Fruit fly (Drosophila melanogaster) whole organism, wandering third instar larva: ENCODE results near the gene cad.

Source experiments
- Abd-B ChIP-seq: fragments of >200 bp; optimal IDR thresholded peaks from 2 replicates; lab custom pipeline; 2017; ENCODE audit warnings: missing biosample characterization, missing genetic modification characterization
- CG32264 ChIP-seq: fragments of 200-800 bp; sonication (Bioruptor generic); optimal IDR thresholded peaks from 2 replicates; lab custom pipeline; 2016; ENCODE audit warnings: missing biosample characterization, missing genetic modification characterization
- CG9705 ChIP-seq: fragments of 200-800 bp; sonication (Bioruptor generic); optimal IDR thresholded peaks from 2 replicates; lab custom pipeline; 2018; ENCODE audit warnings: missing biosample characterization, mild to moderate bottlenecking, missing genetic modification characterization
- CrebA ChIP-seq: fragments of 200-800 bp; sonication (Bioruptor generic); optimal IDR thresholded peaks from 2 replicates; lab custom pipeline; 2016; ENCODE audit warnings: missing biosample characterization, mild to moderate bottlenecking, missing genetic modification characterization, borderline replicate concordance
- Dfd ChIP-seq: fragments of >200 bp; optimal IDR thresholded peaks from 2 replicates; lab custom pipeline; 2017; ENCODE audit warnings: missing biosample characterization, missing genetic modification characterization
- Dif ChIP-seq: fragments of 200-275, 200-300 bp; sonication (Bioruptor generic); optimal IDR thresholded peaks from 2 replicates; lab custom pipeline; 2018; ENCODE audit warnings: missing biosample characterization, missing genetic modification characterization; ENCODE audit not compliant: partially characterized antibody
- HLH106 ChIP-seq: fragments of 200-800 bp; optimal IDR thresholded peaks from 3 replicates; lab custom pipeline; 2019; ENCODE audit warnings: missing biosample characterization, mild to moderate bottlenecking, missing genetic modification characterization, moderate library complexity
- Hnf4 ChIP-seq: fragments of 200-800 bp; sonication (Bioruptor generic); optimal IDR thresholded peaks from 2 replicates; lab custom pipeline; 2016; ENCODE audit warnings: missing biosample characterization, mild to moderate bottlenecking, missing genetic modification characterization
- Hr83 ChIP-seq: fragments of 200-300 bp; sonication (Bioruptor generic); optimal IDR thresholded peaks from 2 replicates; lab custom pipeline; 2016; ENCODE audit warnings: missing biosample characterization, mild to moderate bottlenecking, missing genetic modification characterization, moderate library complexity; ENCODE audit not compliant: poor library complexity, severe bottlenecking
- Jra ChIP-seq: sonication (Bioruptor generic); optimal IDR thresholded peaks from 2 replicates; lab custom pipeline; 2016; ENCODE audit warnings: missing biosample characterization, missing genetic modification characterization
- Mio ChIP-seq: sonication (Bioruptor generic); optimal IDR thresholded peaks from 2 replicates; lab custom pipeline; 2016; ENCODE audit warnings: missing biosample characterization, missing genetic modification characterization
- Myc ChIP-seq: fragments of >200 bp; optimal IDR thresholded peaks from 2 replicates; lab custom pipeline; 2017
- N ChIP-seq: fragments of >200 bp; optimal IDR thresholded peaks from 2 replicates; lab custom pipeline; 2018; ENCODE audit warnings: missing biosample characterization, missing external identifiers, missing genetic modification characterization
- OdsH ChIP-seq: fragments of 200-800 bp; sonication (Bioruptor generic); optimal IDR thresholded peaks from 2 replicates; lab custom pipeline; 2016; ENCODE audit warnings: missing biosample characterization, mild to moderate bottlenecking, missing genetic modification characterization
- Rel ChIP-seq, 2 experiments: fragments of 200-800 bp; sonication (Bioruptor generic) in 1 of 2; optimal IDR thresholded peaks; 2 replicates in 1 of 2; 3 replicates in 1 of 2; lab custom pipeline; 2016 to 2019; ENCODE audit warnings: mild to moderate bottlenecking in 2 of 2, missing biosample characterization in 2 of 2, missing genetic modification characterization in 2 of 2, moderate library complexity in 1 of 2
- Sp1 ChIP-seq: fragments of 200-800 bp; sonication (Bioruptor generic); optimal IDR thresholded peaks from 3 replicates; lab custom pipeline; 2019; ENCODE audit warnings: missing biosample characterization, mild to moderate bottlenecking, missing genetic modification characterization, moderate library complexity
- Vsx2 ChIP-seq: fragments of 200-300, 225-300 bp; sonication (Bioruptor generic); optimal IDR thresholded peaks from 2 replicates; lab custom pipeline; 2018; ENCODE audit warnings: missing biosample characterization, missing genetic modification characterization; ENCODE audit not compliant: partially characterized antibody
- br ChIP-seq: fragments of 200-800 bp; sonication (Bioruptor generic); optimal IDR thresholded peaks from 2 replicates; lab custom pipeline; 2016; ENCODE audit warnings: missing biosample characterization, missing genetic modification characterization
- dl ChIP-seq, 2 experiments: fragments of 175-275, 200-275 bp in 1 of 2; fragments of 200-275 bp in 1 of 2; sonication (Bioruptor generic); optimal IDR thresholded peaks; lab custom pipeline; 2018; ENCODE audit warnings: mild to moderate bottlenecking in 2 of 2, missing biosample characterization in 2 of 2, missing genetic modification characterization in 2 of 2, moderate library complexity in 2 of 2; ENCODE audit not compliant: partially characterized antibody in 2 of 2, insufficient read depth in 1 of 2
- dmrt93B ChIP-seq: fragments of 200-800 bp; sonication (Bioruptor generic); optimal IDR thresholded peaks from 2 replicates; lab custom pipeline; 2018; ENCODE audit warnings: missing biosample characterization, mild to moderate bottlenecking, missing genetic modification characterization
- dsf ChIP-seq: sonication (Bioruptor generic); optimal IDR thresholded peaks from 2 replicates; lab custom pipeline; 2016; ENCODE audit warnings: missing biosample characterization, missing genetic modification characterization, borderline replicate concordance
- ey ChIP-seq: fragments of 200-800 bp; sonication (Bioruptor generic); optimal IDR thresholded peaks from 2 replicates; lab custom pipeline; 2016; ENCODE audit warnings: missing biosample characterization, missing genetic modification characterization
- foxo ChIP-seq, 2 experiments: fragments of 200-800 bp; sonication (Bioruptor generic); optimal IDR thresholded peaks; 2 replicates in 1 of 2; 3 replicates in 1 of 2; lab custom pipeline; 2016 to 2017; ENCODE audit warnings: missing biosample characterization in 2 of 2, missing genetic modification characterization in 2 of 2
- fru ChIP-seq: fragments of 200-800 bp; sonication (Bioruptor generic); optimal IDR thresholded peaks from 3 replicates; lab custom pipeline; 2016; ENCODE audit warnings: missing biosample characterization, mild to moderate bottlenecking, missing genetic modification characterization
- h ChIP-seq: fragments of 200-800 bp; sonication (Bioruptor generic); optimal IDR thresholded peaks from 3 replicates; lab custom pipeline; 2016; ENCODE audit warnings: missing biosample characterization, mild to moderate bottlenecking, missing genetic modification characterization
- jim ChIP-seq: fragments of 175-275, 200-325 bp; sonication (Bioruptor generic); optimal IDR thresholded peaks from 2 replicates; lab custom pipeline; 2016; ENCODE audit warnings: missing biosample characterization, mild to moderate bottlenecking, missing genetic modification characterization
- lola ChIP-seq: fragments of >200 bp; optimal IDR thresholded peaks from 2 replicates; lab custom pipeline; 2017; ENCODE audit warnings: missing biosample characterization, missing genetic modification characterization
- pan ChIP-seq: fragments of >200 bp; optimal IDR thresholded peaks from 2 replicates; lab custom pipeline; 2017
- psq ChIP-seq: fragments of 200-800 bp; sonication (Bioruptor generic); optimal IDR thresholded peaks from 3 replicates; lab custom pipeline; 2017; ENCODE audit warnings: missing biosample characterization, mild to moderate bottlenecking, missing genetic modification characterization, moderate library complexity
- rgr ChIP-seq: fragments of 200-800 bp; sonication (Bioruptor generic); optimal IDR thresholded peaks from 3 replicates; lab custom pipeline; 2016; ENCODE audit warnings: missing biosample characterization, mild to moderate bottlenecking, missing genetic modification characterization
- sage ChIP-seq: fragments of 200-800 bp; sonication (Bioruptor generic); optimal IDR thresholded peaks from 2 replicates; lab custom pipeline; 2016; ENCODE audit warnings: missing biosample characterization, mild to moderate bottlenecking, missing genetic modification characterization
- tai ChIP-seq: sonication (Bioruptor generic); optimal IDR thresholded peaks from 2 replicates; lab custom pipeline; 2016; ENCODE audit warnings: missing biosample characterization, missing genetic modification characterization
- usp ChIP-seq: fragments of >200 bp; optimal IDR thresholded peaks from 2 replicates; lab custom pipeline; 2017; ENCODE audit warnings: missing biosample characterization, missing genetic modification characterization
- woc ChIP-seq: sonication (Bioruptor generic); optimal IDR thresholded peaks from 2 replicates; lab custom pipeline; 2016; ENCODE audit warnings: missing biosample characterization, mild to moderate bottlenecking, missing genetic modification characterization

The cad gene

dm6 chr2L:20778380-20778779 lies 7.8 kb downstream of the cad start:
- TF ChIP-seq sage (GFP tag; lab: Kevin White, UChicago) (no peak), jim (GFP tag; lab: Kevin White, UChicago) (no peak), N (GFP tag; lab: Kevin White, UChicago) (no peak), tai (GFP tag; lab: Kevin White, UChicago) (no peak), Hnf4 (GFP tag; lab: Kevin White, UChicago) (no peak), pan (no peak), dl (GFP tag; optimal IDR thresholded peaks at IDR 0.05; lab: Kevin White, UChicago; ENCODE audit: insufficient read depth in 1 of 2, partially characterized antibody in 2 of 2) (no peak), CG9705 (no peak), psq (GFP tag; lab: Kevin White, UChicago) (no peak), fru (no peak), ey (no peak)

DNA sequence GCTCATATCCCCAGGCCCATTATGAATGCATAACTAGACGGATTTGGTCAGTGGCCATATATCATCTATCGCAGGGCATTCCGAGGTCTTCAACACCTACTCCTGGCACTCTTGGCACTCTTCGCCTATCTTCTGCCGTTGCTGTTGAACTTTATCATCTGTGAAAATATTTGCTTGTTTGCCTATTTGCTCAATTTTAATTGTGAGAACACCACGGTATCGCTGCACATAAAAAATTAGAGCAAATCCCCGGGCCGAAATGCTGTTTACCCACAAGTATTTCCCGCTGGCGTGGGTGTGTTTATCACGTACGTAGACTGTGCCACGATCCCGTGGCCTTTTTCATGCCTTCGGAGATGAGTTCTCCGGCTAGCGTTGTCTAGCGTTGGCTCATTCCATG lies 10.2 kb downstream of the cad start:
- TF ChIP-seq lola (GFP tag; lab: Kevin White, UChicago) (no peak), CG32264 (GFP tag; lab: Kevin White, UChicago) (peak; percentile 31), Myc (no peak), Abd-B (GFP tag; lab: Kevin White, UChicago) (no peak), woc (no peak), ey (no peak), OdsH (GFP tag; lab: Kevin White, UChicago) (peak; percentile 76), Jra (peak; percentile 50), h (GFP tag; lab: Kevin White, UChicago) (peak; percentile 74), rgr (GFP tag; lab: Kevin White, UChicago) (peak; percentile 70), Rel (GFP tag; optimal IDR thresholded peaks at IDR 0.05; lab: Kevin White, UChicago) (no peak), Rel (tag; optimal IDR thresholded peaks at IDR 0.05; lab: Kevin White, UChicago) (no peak), Hnf4 (GFP tag; lab: Kevin White, UChicago) (peak; percentile 50), psq (GFP tag; lab: Kevin White, UChicago) (peak; percentile 42), dmrt93B (GFP tag; lab: Kevin White, UChicago) (peak; percentile 12), Vsx2 (no peak), fru (peak; percentile 43), Sp1 (GFP tag; lab: Kevin White, UChicago) (peak; percentile 45), CG9705 (no peak), br (peak; percentile 68), HLH106 (tag; lab: Kevin White, UChicago) (no peak), Hr83 (peak; percentile 85), usp (GFP tag; lab: Kevin White, UChicago) (no peak), Mio (no peak), jim (GFP tag; lab: Kevin White, UChicago) (no peak), N (GFP tag; lab: Kevin White, UChicago) (no peak), foxo (GFP tag; optimal IDR thresholded peaks at IDR 0.05; lab: Kevin White, UChicago) (peak in 1 of 2 experiments; percentile 45), dl (GFP tag; optimal IDR thresholded peaks at IDR 0.05; lab: Kevin White, UChicago; ENCODE audit: insufficient read depth in 1 of 2, partially characterized antibody in 2 of 2) (no peak)

- TF ChIP-seq Mio = no peak
- peak; percentile 82 for TF ChIP-seq psq (GFP tag; lab: Kevin White, UChicago)
- TF ChIP-seq Dif = no peak
Measured at dm6 chr2L:20783044-20783443, 12.5 kb downstream of the cad start.

DNA sequence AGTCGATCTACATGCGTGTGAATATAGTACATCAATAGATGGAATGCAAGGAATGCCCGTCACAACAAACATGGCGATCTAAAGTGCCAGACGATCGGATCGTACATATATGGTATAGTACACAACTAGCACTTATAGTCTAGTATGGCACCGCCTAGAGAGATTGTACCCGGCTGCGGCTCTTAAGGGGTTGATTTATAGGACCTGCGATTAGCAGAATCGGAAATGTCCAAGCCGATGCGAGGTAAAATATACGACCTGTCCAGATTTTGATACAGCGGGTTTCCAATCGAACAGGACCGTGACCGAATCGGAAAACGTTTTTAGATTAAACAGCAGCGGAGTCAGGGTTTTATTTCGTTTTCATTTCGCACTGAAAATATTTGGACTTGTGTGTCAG lies 13.4 kb downstream of the cad start:
- no peak for TF ChIP-seq dsf (GFP tag; lab: Kevin White, UChicago)
- no peak for TF ChIP-seq Hr83
- TF ChIP-seq Hnf4 (GFP tag; lab: Kevin White, UChicago) = no peak
- TF ChIP-seq HLH106 (tag; lab: Kevin White, UChicago) = no peak
- no peak for TF ChIP-seq Dif
- TF ChIP-seq CrebA = no peak
- TF ChIP-seq Mio = no peak
- no peak for TF ChIP-seq usp (GFP tag; lab: Kevin White, UChicago)
- no peak for TF ChIP-seq lola (GFP tag; lab: Kevin White, UChicago)
- TF ChIP-seq Abd-B (GFP tag; lab: Kevin White, UChicago) = no peak
- no peak for TF ChIP-seq Sp1 (GFP tag; lab: Kevin White, UChicago)
- TF ChIP-seq Dfd (GFP tag; lab: Kevin White, UChicago) = no peak
- no peak for TF ChIP-seq dmrt93B (GFP tag; lab: Kevin White, UChicago)
- TF ChIP-seq tai (GFP tag; lab: Kevin White, UChicago) = no peak
- TF ChIP-seq Vsx2 = no peak
- no peak for TF ChIP-seq Rel (GFP tag; optimal IDR thresholded peaks at IDR 0.05; lab: Kevin White, UChicago)
- no peak for TF ChIP-seq Rel (tag; optimal IDR thresholded peaks at IDR 0.05; lab: Kevin White, UChicago)
- no peak for TF ChIP-seq jim (GFP tag; lab: Kevin White, UChicago)
- TF ChIP-seq Jra = no peak
- no peak for TF ChIP-seq N (GFP tag; lab: Kevin White, UChicago)
- TF ChIP-seq ey = no peak
